Worm (Caenorhabditis elegans) whole organism, L1 larva: ENCODE data around the gene T10D4.1.
"Not testable (repeated sequence)": the region's sequence is repeated elsewhere in the genome, so short reads cannot be mapped to it uniquely, and the experiment has no call there.

Source experiments
- C04F5.9 ChIP-seq: sonication (generic microtip); optimal IDR thresholded peaks from 2 replicates; lab custom pipeline; 2016; ENCODE audit warnings: missing genetic modification characterization, missing compliant biosample characterization
- C16A3.4 ChIP-seq: fragments of 150-350 bp; optimal IDR thresholded peaks from 2 replicates; lab custom pipeline; 2014; ENCODE audit warnings: missing biosample characterization, missing genetic modification characterization
- C34B4.2 ChIP-seq: sonication (generic microtip); optimal IDR thresholded peaks from 2 replicates; lab custom pipeline; 2017; ENCODE audit warnings: mild to moderate bottlenecking, missing genetic modification characterization, missing compliant biosample characterization
- F16B12.6 ChIP-seq: fragments of 150-350 bp; optimal IDR thresholded peaks from 2 replicates; lab custom pipeline; 2014; ENCODE audit warnings: missing biosample characterization, missing genetic modification characterization
- alr-1 ChIP-seq: fragments of 200-800 bp; sonication (Bioruptor generic); optimal IDR thresholded peaks from 2 replicates; lab custom pipeline; 2018; ENCODE audit warnings: borderline replicate concordance, mild to moderate bottlenecking, missing genetic modification characterization, missing compliant biosample characterization
- aly-2 ChIP-seq: fragments of 150-350 bp; optimal IDR thresholded peaks from 2 replicates; lab custom pipeline; 2014; ENCODE audit warnings: missing biosample characterization, missing genetic modification characterization
- ama-1 ChIP-seq: fragments of 150-350 bp; optimal IDR thresholded peaks from 2 replicates; lab custom pipeline; 2014
- ces-1 ChIP-seq: fragments of 150-350 bp; optimal IDR thresholded peaks from 2 replicates; lab custom pipeline; 2014; ENCODE audit warnings: missing biosample characterization, missing genetic modification reagents, missing genetic modification characterization
- dpl-1 ChIP-seq, 3 experiments: fragments of 150-350 bp in 2 of 3; sonication (generic microtip) in 1 of 3; optimal IDR thresholded peaks; 2 replicates each; lab custom pipeline; 2014 to 2017; ENCODE audit warnings: missing biosample characterization in 3 of 3, missing genetic modification characterization in 3 of 3, missing genetic modification reagents in 3 of 3
- egl-13 ChIP-seq: sonication (generic microtip); optimal IDR thresholded peaks from 2 replicates; lab custom pipeline; 2016; ENCODE audit warnings: missing genotype, missing genetic modification reagents, missing genetic modification characterization, missing compliant biosample characterization
- egl-27 ChIP-seq, 2 experiments: fragments of 150-350 bp in 1 of 2; sonication (generic microtip); optimal IDR thresholded peaks; 3 replicates each; lab custom pipeline; 2017 to 2018; ENCODE audit warnings: missing biosample characterization in 2 of 2, missing genetic modification characterization in 2 of 2, missing genetic modification reagents in 2 of 2
- elt-3 ChIP-seq, 6 experiments: fragments of 150-350 bp in 1 of 6; sonication (generic microtip); optimal IDR thresholded peaks; 2 replicates each; lab custom pipeline; 2017 to 2018; ENCODE audit warnings: missing biosample characterization in 6 of 6, missing genetic modification characterization in 6 of 6, inconsistent platforms in 1 of 6
- fkh-10 ChIP-seq: sonication (generic microtip); optimal IDR thresholded peaks from 2 replicates; lab custom pipeline; 2017; ENCODE audit warnings: missing biosample characterization, missing genetic modification reagents, missing genetic modification characterization
- fkh-4 ChIP-seq: sonication (generic microtip); optimal IDR thresholded peaks from 2 replicates; lab custom pipeline; 2016; ENCODE audit warnings: missing compliant biosample characterization, missing genetic modification characterization, borderline replicate concordance
- fos-1 ChIP-seq: fragments of 150-350 bp; optimal IDR thresholded peaks from 2 replicates; lab custom pipeline; 2014; ENCODE audit warnings: missing biosample characterization, missing genetic modification characterization
- grh-1 ChIP-seq: fragments of 200-800 bp; sonication (Bioruptor generic); IDR thresholded peaks from 2 replicates; pipeline ENCODE4 v1.3.6; 2022; ENCODE audit warnings: missing genetic modification reagents, missing genetic modification characterization, missing compliant biosample characterization
- hlh-17 ChIP-seq: fragments of 200-800 bp; sonication (Bioruptor generic); optimal IDR thresholded peaks from 2 replicates; lab custom pipeline; 2018; ENCODE audit warnings: missing genetic modification characterization, mild to moderate bottlenecking, missing compliant biosample characterization, moderate library complexity, borderline replicate concordance
- irx-1 ChIP-seq: sonication (generic microtip); optimal IDR thresholded peaks from 2 replicates; lab custom pipeline; 2016; ENCODE audit warnings: missing genetic modification characterization, missing compliant biosample characterization
- jun-1 ChIP-seq: fragments of 150-350 bp; optimal IDR thresholded peaks from 2 replicates; lab custom pipeline; 2014; ENCODE audit warnings: missing biosample characterization, missing genetic modification reagents, missing genetic modification characterization
- lin-13 ChIP-seq: fragments of 150-350 bp; optimal IDR thresholded peaks from 2 replicates; lab custom pipeline; 2014; ENCODE audit warnings: missing biosample characterization, missing genetic modification reagents, missing genetic modification characterization
- lin-15B ChIP-seq: fragments of 150-350 bp; sonication (generic microtip); optimal IDR thresholded peaks from 3 replicates; lab custom pipeline; 2014; ENCODE audit warnings: missing biosample characterization, missing genetic modification characterization
- lin-35 ChIP-seq, 2 experiments: fragments of 150-350 bp; optimal IDR thresholded peaks; 2 replicates each; lab custom pipeline; 2014; ENCODE audit warnings: missing biosample characterization in 2 of 2, missing genetic modification characterization in 2 of 2, missing genetic modification reagents in 2 of 2
- lsy-2 ChIP-seq, 2 experiments: fragments of 150-350 bp; optimal IDR thresholded peaks; 2 replicates each; lab custom pipeline; 2014; ENCODE audit warnings: missing biosample characterization in 2 of 2, missing genetic modification characterization in 2 of 2
- mab-9 ChIP-seq: fragments of 200-800 bp; sonication (Bioruptor generic); IDR thresholded peaks from 2 replicates; pipeline ENCODE4 v1.3.6; 2022; ENCODE audit warnings: missing genetic modification reagents, missing genetic modification characterization, missing compliant biosample characterization
- mef-2 ChIP-seq: fragments of 150-350 bp; optimal IDR thresholded peaks from 2 replicates; lab custom pipeline; 2014; ENCODE audit warnings: missing biosample characterization, missing genetic modification characterization
- mep-1 ChIP-seq: fragments of 150-350 bp; optimal IDR thresholded peaks from 2 replicates; lab custom pipeline; 2014; ENCODE audit warnings: missing biosample characterization, missing genetic modification characterization
- nhr-11 ChIP-seq: fragments of 150-350 bp; optimal IDR thresholded peaks from 2 replicates; lab custom pipeline; 2014; ENCODE audit warnings: missing biosample characterization, missing genetic modification characterization
- nhr-12 ChIP-seq: sonication (generic microtip); optimal IDR thresholded peaks from 2 replicates; lab custom pipeline; 2017; ENCODE audit warnings: missing biosample characterization, missing genetic modification characterization
- nhr-19 ChIP-seq: fragments of 200-800 bp; sonication (Bioruptor generic); conservative IDR thresholded peaks from 2 replicates; pipeline ENCODE4 v1.3.6; 2022; ENCODE audit warnings: missing genetic modification characterization, missing compliant biosample characterization
- nhr-20 ChIP-seq: sonication (generic microtip); optimal IDR thresholded peaks from 2 replicates; lab custom pipeline; 2016; ENCODE audit warnings: mild to moderate bottlenecking, missing genetic modification characterization, missing compliant biosample characterization
- nhr-237 ChIP-seq: fragments of 150-350 bp; optimal IDR thresholded peaks from 2 replicates; lab custom pipeline; 2014; ENCODE audit warnings: missing biosample characterization, missing genetic modification characterization
- nhr-76 ChIP-seq: sonication (generic microtip); optimal IDR thresholded peaks from 2 replicates; lab custom pipeline; 2017; ENCODE audit warnings: missing biosample characterization, missing genetic modification characterization
- nhr-85 ChIP-seq: sonication (generic microtip); peaks from one replicate; lab custom pipeline; 2016; ENCODE audit warnings: missing genetic modification characterization, inconsistent platforms, missing compliant biosample characterization
- nhr-90 ChIP-seq: sonication (generic microtip); optimal IDR thresholded peaks from 2 replicates; lab custom pipeline; 2016; ENCODE audit warnings: mild to moderate bottlenecking, missing genetic modification characterization, missing compliant biosample characterization; ENCODE audit not compliant: poor library complexity
- pag-3 ChIP-seq: sonication (generic microtip); optimal IDR thresholded peaks from 2 replicates; lab custom pipeline; 2017; ENCODE audit warnings: missing genetic modification characterization, mild to moderate bottlenecking, missing compliant biosample characterization, antibody characterized with exemption, borderline replicate concordance; ENCODE audit not compliant: insufficient read depth
- pax-3 ChIP-seq: fragments of 200-800 bp; sonication (Bioruptor generic); optimal IDR thresholded peaks from 2 replicates; lab custom pipeline; 2018; ENCODE audit warnings: mild to moderate bottlenecking, missing genetic modification characterization, moderate library complexity, missing compliant biosample characterization
- skn-1 ChIP-seq: fragments of 150-350 bp; optimal IDR thresholded peaks from 2 replicates; lab custom pipeline; 2014; ENCODE audit warnings: missing biosample characterization, missing genetic modification characterization
- snpc-4 ChIP-seq: fragments of 150-350 bp; optimal IDR thresholded peaks from 2 replicates; lab custom pipeline; 2014; ENCODE audit warnings: missing biosample characterization, missing genetic modification characterization
- sox-4 ChIP-seq: sonication (generic microtip); optimal IDR thresholded peaks from 2 replicates; lab custom pipeline; 2016; ENCODE audit warnings: missing genetic modification characterization, missing compliant biosample characterization
- sptf-1 ChIP-seq: fragments of 150-350 bp; optimal IDR thresholded peaks from 2 replicates; lab custom pipeline; 2014; ENCODE audit warnings: missing biosample characterization, missing genetic modification characterization
- sup-37 ChIP-seq: fragments of 200-800 bp; sonication (Bioruptor generic); optimal IDR thresholded peaks from 2 replicates; lab custom pipeline; 2018; ENCODE audit warnings: mild to moderate bottlenecking, missing genetic modification characterization, missing compliant biosample characterization
- tbx-2 ChIP-seq: sonication (generic microtip); optimal IDR thresholded peaks from 2 replicates; lab custom pipeline; 2016; ENCODE audit warnings: missing genetic modification characterization, missing compliant biosample characterization
- tlp-1 ChIP-seq: fragments of 150-350 bp; optimal IDR thresholded peaks from 2 replicates; lab custom pipeline; 2014; ENCODE audit warnings: missing biosample characterization, missing genetic modification characterization
- unc-130 ChIP-seq: fragments of 150-350 bp; optimal IDR thresholded peaks from 2 replicates; lab custom pipeline; 2017; ENCODE audit warnings: missing biosample characterization, missing genetic modification characterization, inconsistent platforms
- unc-30 ChIP-seq: sonication (generic microtip); optimal IDR thresholded peaks from 2 replicates; lab custom pipeline; 2017; ENCODE audit warnings: missing biosample characterization, missing genetic modification characterization
- unc-98 ChIP-seq: fragments of 200-800 bp; sonication (Bioruptor generic); IDR thresholded peaks from 2 replicates; pipeline ENCODE4 v1.3.6; 2022; ENCODE audit warnings: missing genetic modification characterization, missing compliant biosample characterization
- vab-15 ChIP-seq: sonication (generic microtip); optimal IDR thresholded peaks from 2 replicates; lab custom pipeline; 2017; ENCODE audit warnings: missing genotype, mild to moderate bottlenecking, missing genetic modification characterization, missing compliant biosample characterization
- xbp-1 ChIP-seq: sonication (generic microtip); optimal IDR thresholded peaks from 2 replicates; lab custom pipeline; 2016; ENCODE audit warnings: missing genetic modification characterization, missing compliant biosample characterization
- zag-1 ChIP-seq: fragments of 150-350 bp; optimal IDR thresholded peaks from 2 replicates; lab custom pipeline; 2014; ENCODE audit warnings: missing biosample characterization, missing genetic modification characterization
- zip-4 ChIP-seq: fragments of 200-800 bp; sonication (Bioruptor generic); optimal IDR thresholded peaks from 2 replicates; lab custom pipeline; 2018; ENCODE audit warnings: mild to moderate bottlenecking, missing genetic modification characterization, moderate library complexity, missing compliant biosample characterization
- ztf-11 ChIP-seq, 2 experiments: sonication (generic microtip); optimal IDR thresholded peaks; 2 replicates each; lab custom pipeline; 2016 to 2017; ENCODE audit warnings: missing genetic modification characterization in 2 of 2, missing biosample characterization in 1 of 2, missing compliant biosample characterization in 1 of 2
- ztf-4 ChIP-seq: fragments of 150-350 bp; optimal IDR thresholded peaks from 2 replicates; lab custom pipeline; 2014; ENCODE audit warnings: missing biosample characterization, missing genetic modification characterization

The T10D4.1 gene

DNA sequence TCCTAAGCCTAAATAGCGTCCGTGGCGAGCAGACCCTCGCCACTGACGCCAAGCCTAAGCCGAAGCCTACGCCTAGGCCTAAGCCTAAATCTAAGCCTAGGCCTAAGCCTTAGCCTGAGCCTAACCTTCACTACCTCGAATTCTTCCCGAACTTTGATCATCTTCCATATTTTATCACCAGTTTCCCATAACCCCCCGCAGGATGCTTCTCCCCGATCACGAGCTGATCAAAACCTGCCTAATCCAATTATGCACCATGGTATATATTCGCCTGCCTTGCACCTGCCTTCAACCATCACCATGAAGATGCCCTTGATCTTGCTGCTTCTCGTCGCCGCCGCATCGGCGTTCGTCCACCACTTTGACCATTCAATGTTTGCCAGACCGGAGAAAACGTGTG, 23.2 kb upstream of the T10D4.1 start, which contains the start of gene ins-31:
Gene ins-31 (plus strand): TSS at position 301 of the 400 bp plus-strand sequence.
- not testable (repeated sequence) for TF ChIP-seq ztf-11 (tag; optimal IDR thresholded peaks at IDR 0.05; lab: Kevin White, UChicago); mef-2 (tag; lab: Kevin White, UChicago); nhr-20

DNA sequence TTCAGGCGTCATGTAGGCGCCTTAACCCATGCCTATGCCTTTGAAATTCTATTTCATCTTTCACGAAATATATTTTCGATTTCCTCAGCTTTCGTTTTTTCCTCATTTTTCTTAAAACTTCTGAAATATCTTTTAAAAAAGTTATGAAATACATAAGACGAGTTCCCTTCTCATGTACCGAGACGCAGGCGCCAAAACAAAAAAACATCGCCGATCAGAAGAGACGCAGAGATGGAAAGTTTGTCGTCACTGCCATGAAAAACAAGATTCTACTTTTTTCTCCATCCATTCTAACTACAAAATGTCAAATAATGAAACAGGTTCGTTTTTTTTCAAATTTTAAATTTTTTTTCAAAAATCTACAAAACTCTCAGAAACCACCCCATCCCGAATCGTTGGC, 20.9 kb upstream of the T10D4.1 start, which contains the start of gene chil-24:
Gene chil-24 (plus strand): TSS at position 156 of the 400 bp plus-strand sequence.
- TF ChIP-seq tlp-1 (tag; lab: Kevin White, UChicago) (no peak), mep-1 (tag; lab: Kevin White, UChicago) (peak; percentile 33), aly-2 (tag; lab: Kevin White, UChicago) (no peak), hlh-17 (GFP tag; lab: Kevin White, UChicago) (no peak), lsy-2 (tag; optimal IDR thresholded peaks at IDR 0.05; lab: Kevin White, UChicago) (peak in 1 of 2 experiments; percentile 36), mab-9 (no peak), nhr-76 (no peak), unc-98 (GFP tag; lab: Robert Waterston, UW) (no peak), elt-3 (tag; optimal IDR thresholded peaks at IDR 0.05; lab: Kevin White, UChicago) (no peak), skn-1 (tag; lab: Kevin White, UChicago) (peak; percentile 45), unc-130 (no peak), fkh-4 (tag; lab: Kevin White, UChicago) (no peak), nhr-19 (no peak), ztf-11 (tag; optimal IDR thresholded peaks at IDR 0.05; lab: Kevin White, UChicago) (no peak), grh-1 (GFP tag; lab: Robert Waterston, UW) (no peak), sup-37 (GFP tag; lab: Kevin White, UChicago) (no peak), nhr-90 (tag; lab: Kevin White, UChicago) (no peak), nhr-237 (tag; lab: Kevin White, UChicago) (no peak), lin-13 (GFP tag; lab: Kevin White, UChicago) (no peak), nhr-85 (tag; lab: Kevin White, UChicago) (peak; percentile 77), xbp-1 (tag; lab: Kevin White, UChicago) (no peak), egl-27 (tag; optimal IDR thresholded peaks at IDR 0.05; lab: Kevin White, UChicago) (no peak), ces-1 (GFP tag; lab: Kevin White, UChicago) (no peak), zag-1 (tag; lab: Kevin White, UChicago) (no peak), egl-13 (tag; lab: Kevin White, UChicago) (no peak), vab-15 (no peak), tbx-2 (tag; lab: Kevin White, UChicago) (no peak), nhr-12 (tag; lab: Kevin White, UChicago) (no peak), sox-4 (tag; lab: Kevin White, UChicago) (no peak), unc-30 (no peak), lin-15B (tag; lab: Kevin White, UChicago) (no peak), ama-1 (lab: Kevin White, UChicago) (no peak), zip-4 (GFP tag; lab: Kevin White, UChicago) (no peak), fkh-10 (no peak), snpc-4 (tag; lab: Kevin White, UChicago) (peak; percentile 16), sptf-1 (tag; lab: Kevin White, UChicago) (no peak), dpl-1 (GFP tag; optimal IDR thresholded peaks at IDR 0.05; lab: Kevin White, UChicago) (peak in 2 of 3 experiments; percentile 9 to 11), C34B4.2 (tag; lab: Kevin White, UChicago) (no peak), nhr-11 (no peak), C04F5.9 (no peak), irx-1 (tag; lab: Kevin White, UChicago) (no peak), pax-3 (tag; lab: Kevin White, UChicago) (no peak), jun-1 (tag; lab: Kevin White, UChicago) (no peak), fos-1 (tag; lab: Kevin White, UChicago) (no peak), C16A3.4 (tag; lab: Kevin White, UChicago) (no peak), F16B12.6 (peak; percentile 13), pag-3 (no peak), ztf-4 (tag; lab: Kevin White, UChicago) (no peak), lin-35 (GFP tag; optimal IDR thresholded peaks at IDR 0.05; lab: Kevin White, UChicago) (peak in 1 of 2 experiments; percentile 59), alr-1 (tag; lab: Kevin White, UChicago) (no peak)
